Worm (Caenorhabditis elegans): Measurements from ENCODE around the gene cnx-1.

The cnx-1 gene

DNA sequence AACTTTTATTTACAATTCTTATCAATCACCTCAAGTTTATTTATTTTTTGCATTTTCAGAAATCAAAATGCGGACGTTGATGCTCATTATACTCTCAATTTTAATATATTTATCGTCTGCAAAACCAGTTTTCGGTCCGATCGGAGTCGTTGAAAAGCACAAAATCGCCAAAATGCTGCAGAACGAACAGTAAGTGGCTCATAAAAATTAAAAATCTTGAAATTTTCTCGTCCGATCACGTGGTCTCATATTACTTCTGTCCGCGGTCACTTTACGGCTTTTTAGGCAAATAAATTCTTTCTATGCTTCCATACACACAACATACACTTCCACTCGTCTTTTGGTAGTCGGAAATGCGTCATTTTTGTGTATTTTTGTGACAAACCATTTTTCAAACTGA lies 26.8 kb upstream of the cnx-1 start, which contains the start of gene K11H3.5:
K11H3.5 (plus strand) TSS at position 54 of the 400 bp plus-strand sequence.
- no peak for TF ChIP-seq ztf-11 (tag; optimal IDR thresholded peaks at IDR 0.05)
- no peak for TF ChIP-seq blmp-1 (tag; optimal IDR thresholded peaks at IDR 0.05)
- no peak for TF ChIP-seq nhr-76 (tag; optimal IDR thresholded peaks at IDR 0.05)
- TF ChIP-seq lin-32 (GFP tag; optimal IDR thresholded peaks at IDR 0.05): no peak
- no peak for TF ChIP-seq bed-3 (GFP tag; optimal IDR thresholded peaks at IDR 0.05)
- no peak for TF ChIP-seq lsy-2 (tag; optimal IDR thresholded peaks at IDR 0.05)
- TF ChIP-seq mab-5 (tag; optimal IDR thresholded peaks at IDR 0.05): no peak
- no peak for TF ChIP-seq ceh-43 (GFP tag; optimal IDR thresholded peaks at IDR 0.05)
- TF ChIP-seq pha-4 (tag; optimal IDR thresholded peaks at IDR 0.05): no peak
- TF ChIP-seq M03D4.4 (tag; optimal IDR thresholded peaks at IDR 0.05): no peak
- TF ChIP-seq ham-2 (GFP tag; optimal IDR thresholded peaks at IDR 0.05): no peak
- no peak for TF ChIP-seq ceh-83 (GFP tag; optimal IDR thresholded peaks at IDR 0.05)
- TF ChIP-seq unc-120 (tag; optimal IDR thresholded peaks at IDR 0.05; ENCODE audit: poor library complexity, severe bottlenecking): no peak
- TF ChIP-seq unc-39 (tag; optimal IDR thresholded peaks at IDR 0.05): no peak
- no peak for TF ChIP-seq nhr-237 (tag; optimal IDR thresholded peaks at IDR 0.05)
- TF ChIP-seq nhr-2 (tag; optimal IDR thresholded peaks at IDR 0.05): no peak
- no peak for TF ChIP-seq unc-62 (GFP tag; optimal IDR thresholded peaks at IDR 0.05)

DNA sequence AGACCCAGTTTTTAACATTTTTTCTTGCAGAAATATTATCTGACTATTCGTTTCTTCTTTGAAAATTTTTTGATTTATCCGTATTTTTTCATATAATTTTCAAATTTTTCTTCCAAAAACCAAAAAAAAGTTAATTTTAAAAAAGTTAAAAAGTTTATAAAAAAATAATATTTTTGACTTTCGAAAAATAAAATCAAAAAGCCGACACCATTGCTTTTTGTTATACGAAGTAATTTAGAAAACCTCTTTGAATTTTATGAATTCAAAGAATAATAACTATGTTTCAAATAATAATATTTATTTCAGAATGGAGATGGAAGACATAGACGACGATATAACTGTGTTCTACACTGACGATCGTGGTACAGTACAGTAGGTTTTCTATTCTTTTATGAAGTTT lies 18.0 kb upstream of the cnx-1 start, which contains the start of gene K11H3.8:
K11H3.8 (plus strand) TSS at position 301 of the 400 bp plus-strand sequence.
- TF ChIP-seq flh-1 (GFP tag; optimal IDR thresholded peaks at IDR 0.05): no peak
- TF ChIP-seq pha-4 (tag; optimal IDR thresholded peaks at IDR 0.05): no peak
- TF ChIP-seq ceh-39 (tag; optimal IDR thresholded peaks at IDR 0.05): no peak
- no peak for TF ChIP-seq elt-1 (tag; optimal IDR thresholded peaks at IDR 0.05; ENCODE audit: borderline replicate concordance, insufficient read depth)
- TF ChIP-seq unc-39 (tag; optimal IDR thresholded peaks at IDR 0.05): no peak
- TF ChIP-seq sptf-1 (tag; optimal IDR thresholded peaks at IDR 0.05): no peak
- TF ChIP-seq snpc-4 (tag; optimal IDR thresholded peaks at IDR 0.05): no peak
- no peak for TF ChIP-seq nhr-28 (tag; optimal IDR thresholded peaks at IDR 0.05)
- no peak for TF ChIP-seq elt-3 (tag; optimal IDR thresholded peaks at IDR 0.05)
- no peak for TF ChIP-seq ceh-43 (GFP tag; optimal IDR thresholded peaks at IDR 0.05)
- TF ChIP-seq zip-8 (tag; optimal IDR thresholded peaks at IDR 0.05): no peak

- TF ChIP-seq M03D4.4 (tag; optimal IDR thresholded peaks at IDR 0.05) (no peak), ces-1 (GFP tag; optimal IDR thresholded peaks at IDR 0.05) (no peak), nhr-2 (tag; optimal IDR thresholded peaks at IDR 0.05) (no peak), unc-62 (GFP tag; optimal IDR thresholded peaks at IDR 0.05) (no peak), ceh-43 (GFP tag; optimal IDR thresholded peaks at IDR 0.05) (no peak), zip-8 (tag; optimal IDR thresholded peaks at IDR 0.05) (no peak), drap-1 (GFP tag; optimal IDR thresholded peaks at IDR 0.05) (no peak), ham-2 (GFP tag; optimal IDR thresholded peaks at IDR 0.05) (no peak), blmp-1 (tag; optimal IDR thresholded peaks at IDR 0.05) (no peak), sem-2 (GFP tag; optimal IDR thresholded peaks at IDR 0.05) (no peak), nhr-28 (tag; optimal IDR thresholded peaks at IDR 0.05) (no peak), lsy-2 (tag; optimal IDR thresholded peaks at IDR 0.05) (no peak)
Observed at ce11 chrIII:9832569-9832968, 15.6 kb upstream of the cnx-1 start.

DNA sequence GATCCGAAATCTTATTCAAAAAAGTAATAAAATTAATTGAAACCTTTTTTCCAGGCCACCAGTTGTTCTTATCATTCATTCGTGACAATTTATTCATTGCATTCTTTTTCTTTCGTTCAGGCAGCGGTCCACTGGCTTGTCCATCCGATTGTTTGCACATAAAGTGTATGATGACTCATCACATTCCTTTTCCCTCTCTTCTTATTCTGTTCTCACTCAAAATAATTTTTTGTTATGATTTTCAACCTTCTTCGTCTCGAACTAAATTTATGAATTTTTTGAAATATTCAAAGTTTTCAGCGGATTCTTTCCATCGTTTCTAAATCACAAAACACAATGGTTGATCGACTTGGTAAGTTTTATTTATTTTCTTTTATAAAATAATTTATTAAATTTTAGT lies 13.6 kb upstream of the cnx-1 start, which contains the start of gene ZK632.12:
ZK632.12 (plus strand) TSS at position 301 of the 400 bp plus-strand sequence.
- no peak for TF ChIP-seq lin-13 (tag; optimal IDR thresholded peaks at IDR 0.05)
- no peak for TF ChIP-seq hlh-1 (tag; optimal IDR thresholded peaks at IDR 0.05)
- no peak for TF ChIP-seq nhr-28 (tag; optimal IDR thresholded peaks at IDR 0.05)
- no peak for TF ChIP-seq cnd-1 (tag; optimal IDR thresholded peaks at IDR 0.05)
- TF ChIP-seq ceh-43 (GFP tag; optimal IDR thresholded peaks at IDR 0.05): no peak
- no peak for TF ChIP-seq flh-1 (GFP tag; optimal IDR thresholded peaks at IDR 0.05)
- TF ChIP-seq zip-8 (tag; optimal IDR thresholded peaks at IDR 0.05): no peak
- no peak for TF ChIP-seq unc-39 (tag; optimal IDR thresholded peaks at IDR 0.05)
- TF ChIP-seq mep-1 (tag; optimal IDR thresholded peaks at IDR 0.05): no peak
- no peak for TF ChIP-seq ceh-39 (tag; optimal IDR thresholded peaks at IDR 0.05)
- TF ChIP-seq sem-2 (GFP tag; optimal IDR thresholded peaks at IDR 0.05): no peak
- no peak for TF ChIP-seq unc-62 (GFP tag; optimal IDR thresholded peaks at IDR 0.05)
- no peak for TF ChIP-seq tbx-8 (GFP tag; optimal IDR thresholded peaks at IDR 0.05)
- no peak for TF ChIP-seq pha-4 (tag; optimal IDR thresholded peaks at IDR 0.05)
- TF ChIP-seq ham-2 (GFP tag; optimal IDR thresholded peaks at IDR 0.05): no peak
- no peak for TF ChIP-seq M03D4.4 (tag; optimal IDR thresholded peaks at IDR 0.05)
